Fruit fly (Drosophila melanogaster) whole organism, embryonic: ENCODE measurements around the gene CG10674.

Experiments
- Bgb ChIP-seq: fragments of 200-800 bp; sonication (Bioruptor generic); IDR thresholded peaks from 2 replicates; pipeline ENCODE4 v1.3.6; 2022; ENCODE audit warnings: missing biosample characterization, missing genetic modification characterization; ENCODE audit not compliant: partially characterized antibody
- Blimp-1 ChIP-seq: fragments of 200-800 bp; sonication (Bioruptor generic); optimal IDR thresholded peaks from 3 replicates; lab custom pipeline; 2018; ENCODE audit warnings: missing biosample characterization, missing genetic modification characterization, mild to moderate bottlenecking, moderate library complexity, missing genetic modification reagents
- CG10431 ChIP-seq: fragments of 200-800 bp; sonication (Bioruptor generic); optimal IDR thresholded peaks from 3 replicates; lab custom pipeline; 2018; ENCODE audit warnings: missing biosample characterization, mild to moderate bottlenecking, missing genetic modification characterization
- CG10462 ChIP-seq: fragments of 200-800 bp; sonication (Bioruptor generic); optimal IDR thresholded peaks from 2 replicates; lab custom pipeline; 2016; ENCODE audit warnings: missing biosample characterization, missing genetic modification characterization
- CG11696 ChIP-seq: fragments of 200-800 bp; sonication (Bioruptor generic); IDR thresholded peaks from 2 replicates; pipeline ENCODE4 v1.3.6; 2022; ENCODE audit warnings: missing biosample characterization, missing genetic modification characterization
- CG12219 ChIP-seq: fragments of 200-800 bp; sonication (Bioruptor generic); optimal IDR thresholded peaks from 3 replicates; lab custom pipeline; 2018; ENCODE audit warnings: missing biosample characterization, mild to moderate bottlenecking, missing genetic modification characterization
- CG13287 ChIP-seq: fragments of 200-800 bp; sonication (Bioruptor generic); IDR thresholded peaks from 2 replicates; pipeline ENCODE4 v1.3.6; 2022; ENCODE audit warnings: missing biosample characterization, missing genetic modification characterization; ENCODE audit not compliant: partially characterized antibody
- CG14441 ChIP-seq: fragments of 200-800 bp; sonication (Bioruptor generic); IDR thresholded peaks from 2 replicates; pipeline ENCODE4 v1.3.6; 2022; ENCODE audit warnings: missing biosample characterization, missing genetic modification characterization
- CG16815 ChIP-seq: fragments of 200-800 bp; sonication (Bioruptor generic); optimal IDR thresholded peaks from 3 replicates; lab custom pipeline; 2017; ENCODE audit warnings: missing biosample characterization, mild to moderate bottlenecking, missing genetic modification characterization
- CG17568 ChIP-seq: fragments of 200-800 bp; sonication (Bioruptor generic); optimal IDR thresholded peaks from 2 replicates; lab custom pipeline; 2018; ENCODE audit warnings: missing biosample characterization, mild to moderate bottlenecking, missing genetic modification characterization, moderate library complexity
- CG18764 ChIP-seq: fragments of 200-800 bp; sonication (Bioruptor generic); optimal IDR thresholded peaks from 3 replicates; lab custom pipeline; 2016; ENCODE audit warnings: missing biosample characterization, missing genetic modification characterization
- CG2120 ChIP-seq: fragments of 200-800 bp; sonication (Bioruptor generic); optimal IDR thresholded peaks from 3 replicates; lab custom pipeline; 2016; ENCODE audit warnings: missing biosample characterization, missing genetic modification characterization
- CG2712 ChIP-seq: fragments of 200-800 bp; optimal IDR thresholded peaks from 3 replicates; lab custom pipeline; 2019; ENCODE audit warnings: missing biosample characterization, mild to moderate bottlenecking, missing genetic modification characterization, moderate library complexity
- CG31388 ChIP-seq: fragments of 200-800 bp; sonication (Bioruptor generic); optimal IDR thresholded peaks from 2 replicates; lab custom pipeline; 2016; ENCODE audit warnings: missing biosample characterization, missing genetic modification characterization
- CG3281 ChIP-seq: fragments of 200-800 bp; sonication (Bioruptor generic); optimal IDR thresholded peaks from 3 replicates; lab custom pipeline; 2017; ENCODE audit warnings: missing biosample characterization, mild to moderate bottlenecking, missing genetic modification characterization
- CG3726 ChIP-seq: fragments of 200-800 bp; sonication (Bioruptor generic); IDR thresholded peaks from 3 replicates; pipeline ENCODE4, ENCODE4 v1.3.6; 2022; ENCODE audit warnings: missing biosample characterization, missing genetic modification characterization
- CG42726 ChIP-seq: fragments of 200-800 bp; sonication (Bioruptor generic); IDR thresholded peaks from 2 replicates; pipeline ENCODE4 v1.3.6; 2022; ENCODE audit warnings: missing biosample characterization, missing genetic modification characterization; ENCODE audit not compliant: partially characterized antibody
- CG6683 ChIP-seq: fragments of 200-800 bp; sonication (Bioruptor generic); optimal IDR thresholded peaks from 2 replicates; lab custom pipeline; 2017; ENCODE audit warnings: missing biosample characterization, mild to moderate bottlenecking, missing genetic modification characterization, missing genetic modification reagents
- CG6689 ChIP-seq: fragments of 200-800 bp; sonication (Bioruptor generic); IDR thresholded peaks from 2 replicates; pipeline ENCODE4 v1.3.6; 2022; ENCODE audit warnings: missing biosample characterization, missing genetic modification characterization
- CG7271 ChIP-seq: fragments of 200-800 bp; sonication (Bioruptor generic); optimal IDR thresholded peaks from 2 replicates; lab custom pipeline; 2018; ENCODE audit warnings: missing biosample characterization, mild to moderate bottlenecking, missing genetic modification characterization, moderate library complexity
- CG7745 ChIP-seq: fragments of 200-800 bp; sonication (Bioruptor generic); optimal IDR thresholded peaks from 2 replicates; lab custom pipeline; 2018; ENCODE audit warnings: missing biosample characterization, mild to moderate bottlenecking, missing genetic modification characterization, moderate library complexity
- CG7839 ChIP-seq: fragments of 200-800 bp; sonication (Bioruptor generic); optimal IDR thresholded peaks from 3 replicates; lab custom pipeline; 2018; ENCODE audit warnings: missing biosample characterization, mild to moderate bottlenecking, missing genetic modification characterization, moderate library complexity
- CG8281 ChIP-seq: fragments of 200-800 bp; sonication (Bioruptor generic); optimal IDR thresholded peaks from 2 replicates; lab custom pipeline; 2018; ENCODE audit warnings: missing biosample characterization, mild to moderate bottlenecking, missing genetic modification characterization, moderate library complexity
- CG8359 ChIP-seq: fragments of 200-800 bp; sonication (Bioruptor generic); optimal IDR thresholded peaks from 2 replicates; lab custom pipeline; 2017; ENCODE audit warnings: missing biosample characterization, mild to moderate bottlenecking, missing genetic modification characterization, borderline replicate concordance
- CG8765 ChIP-seq: fragments of 200-800 bp; sonication (Bioruptor generic); IDR thresholded peaks from 2 replicates; pipeline ENCODE4 v1.3.6; 2022; ENCODE audit warnings: missing biosample characterization, missing genetic modification characterization
- CoRest ChIP-seq: fragments of 200-800 bp; sonication (Bioruptor generic); optimal IDR thresholded peaks from 3 replicates; lab custom pipeline; 2018; ENCODE audit warnings: missing biosample characterization, mild to moderate bottlenecking, missing genetic modification characterization, moderate library complexity
- Dip2 ChIP-seq: fragments of 200-800 bp; sonication (Bioruptor generic); IDR thresholded peaks from 2 replicates; pipeline ENCODE4 v1.3.6; 2022; ENCODE audit warnings: missing biosample characterization, missing genetic modification characterization
- Dll ChIP-seq: fragments of 200-800 bp; sonication (Bioruptor generic); IDR thresholded peaks from 4 replicates; pipeline ENCODE4 v1.3.6; 2022; ENCODE audit warnings: missing biosample characterization, missing genetic modification characterization; ENCODE audit not compliant: partially characterized antibody
- Gug ChIP-seq: fragments of 200-800 bp; sonication (Bioruptor generic); IDR thresholded peaks from 4 replicates; pipeline ENCODE4 v1.3.6; 2022; ENCODE audit warnings: missing biosample characterization, missing genetic modification characterization
- Hand ChIP-seq: fragments of 200-800 bp; sonication (Bioruptor generic); optimal IDR thresholded peaks from 2 replicates; lab custom pipeline; 2017; ENCODE audit warnings: mild to moderate bottlenecking, missing biosample characterization, missing genetic modification reagents, missing genetic modification characterization
- HmgD ChIP-seq: fragments of 200-800 bp; sonication (Bioruptor generic); optimal IDR thresholded peaks from 3 replicates; lab custom pipeline; 2016; ENCODE audit warnings: missing biosample characterization, missing genetic modification characterization
- Max ChIP-seq: fragments of 200-800 bp; sonication (Bioruptor generic); optimal IDR thresholded peaks from 2 replicates; lab custom pipeline; 2016; ENCODE audit warnings: missing biosample characterization, mild to moderate bottlenecking, missing genetic modification characterization
- NFAT ChIP-seq: fragments of 200-800 bp; sonication (Bioruptor generic); IDR thresholded peaks from 2 replicates; pipeline ENCODE4 v1.3.6; 2022; ENCODE audit warnings: missing biosample characterization, missing genetic modification characterization
- Xrp1 ChIP-seq: fragments of 200-800 bp; sonication (Bioruptor generic); IDR thresholded peaks from 2 replicates; pipeline ENCODE4 v1.3.6; 2022; ENCODE audit warnings: missing biosample characterization, missing genetic modification characterization
- emc ChIP-seq: fragments of 200-800 bp; sonication (Bioruptor generic); optimal IDR thresholded peaks from 2 replicates; lab custom pipeline; 2016; ENCODE audit warnings: missing biosample characterization, missing genetic modification characterization
- eve ChIP-seq, 2 experiments: fragments of >200 bp; optimal IDR thresholded peaks; 2 replicates each; lab custom pipeline; 2017; ENCODE audit warnings: missing biosample characterization in 2 of 2, missing genetic modification characterization in 2 of 2
- ewg ChIP-seq: fragments of 200-800 bp; sonication (Bioruptor generic); optimal IDR thresholded peaks from 3 replicates; lab custom pipeline; 2017; ENCODE audit warnings: mild to moderate bottlenecking, missing biosample characterization, missing genetic modification reagents, missing genetic modification characterization
- fd3F ChIP-seq: fragments of 200-800 bp; sonication (Bioruptor generic); optimal IDR thresholded peaks from 2 replicates; lab custom pipeline; 2018; ENCODE audit warnings: missing biosample characterization, mild to moderate bottlenecking, missing genetic modification characterization, moderate library complexity
- fru ChIP-seq: fragments of >200 bp; optimal IDR thresholded peaks from 2 replicates; lab custom pipeline; 2017
- h ChIP-seq: fragments of >200 bp; optimal IDR thresholded peaks from 2 replicates; lab custom pipeline; 2017
- kay ChIP-seq: fragments of 200-800 bp; sonication (Bioruptor generic); optimal IDR thresholded peaks from 2 replicates; lab custom pipeline; 2016; ENCODE audit warnings: missing biosample characterization, missing genetic modification characterization
- phol ChIP-seq: fragments of 200-800 bp; sonication (Bioruptor generic); optimal IDR thresholded peaks from 3 replicates; lab custom pipeline; 2018; ENCODE audit warnings: missing biosample characterization, mild to moderate bottlenecking, missing genetic modification characterization, moderate library complexity
- prd ChIP-seq, 3 experiments: fragments of >200 bp in 2 of 3; fragments of 200-800 bp in 1 of 3; sonication (Bioruptor generic) in 1 of 3; optimal IDR thresholded peaks in 2 of 3; IDR thresholded peaks in 1 of 3; 2 replicates in 2 of 3; 3 replicates in 1 of 3; pipeline versions ENCODE4 v1.3.6 to Lab custom; 2017 to 2022; ENCODE audit warnings: missing biosample characterization in 1 of 3, missing genetic modification characterization in 1 of 3
- run ChIP-seq: fragments of 200-800 bp; sonication (Bioruptor generic); optimal IDR thresholded peaks from 3 replicates; lab custom pipeline; 2018; ENCODE audit warnings: missing biosample characterization, mild to moderate bottlenecking, missing genetic modification characterization
- slbo ChIP-seq: fragments of 200-800 bp; sonication (Bioruptor generic); IDR thresholded peaks from 2 replicates; pipeline ENCODE4 v1.3.6; 2022; ENCODE audit warnings: missing biosample characterization, missing genetic modification characterization
- stc ChIP-seq: fragments of 200-800 bp; sonication (Bioruptor generic); IDR thresholded peaks from 2 replicates; pipeline ENCODE4 v1.3.6; 2022; ENCODE audit warnings: missing biosample characterization, missing genetic modification characterization
- tup ChIP-seq: fragments of 200-800 bp; sonication (Bioruptor generic); optimal IDR thresholded peaks from 2 replicates; lab custom pipeline; 2016; ENCODE audit warnings: missing biosample characterization, mild to moderate bottlenecking, missing genetic modification characterization, moderate library complexity
- unc-4 ChIP-seq: fragments of 200-800 bp; sonication (Bioruptor generic); IDR thresholded peaks from 2 replicates; pipeline ENCODE4 v1.3.6; 2022; ENCODE audit warnings: missing biosample characterization, missing genetic modification characterization; ENCODE audit not compliant: partially characterized antibody
- wek ChIP-seq: fragments of 200-800 bp; sonication (Bioruptor generic); optimal IDR thresholded peaks from 3 replicates; lab custom pipeline; 2018; ENCODE audit warnings: missing biosample characterization, mild to moderate bottlenecking, missing genetic modification characterization, moderate library complexity

The CG10674 gene

DNA sequence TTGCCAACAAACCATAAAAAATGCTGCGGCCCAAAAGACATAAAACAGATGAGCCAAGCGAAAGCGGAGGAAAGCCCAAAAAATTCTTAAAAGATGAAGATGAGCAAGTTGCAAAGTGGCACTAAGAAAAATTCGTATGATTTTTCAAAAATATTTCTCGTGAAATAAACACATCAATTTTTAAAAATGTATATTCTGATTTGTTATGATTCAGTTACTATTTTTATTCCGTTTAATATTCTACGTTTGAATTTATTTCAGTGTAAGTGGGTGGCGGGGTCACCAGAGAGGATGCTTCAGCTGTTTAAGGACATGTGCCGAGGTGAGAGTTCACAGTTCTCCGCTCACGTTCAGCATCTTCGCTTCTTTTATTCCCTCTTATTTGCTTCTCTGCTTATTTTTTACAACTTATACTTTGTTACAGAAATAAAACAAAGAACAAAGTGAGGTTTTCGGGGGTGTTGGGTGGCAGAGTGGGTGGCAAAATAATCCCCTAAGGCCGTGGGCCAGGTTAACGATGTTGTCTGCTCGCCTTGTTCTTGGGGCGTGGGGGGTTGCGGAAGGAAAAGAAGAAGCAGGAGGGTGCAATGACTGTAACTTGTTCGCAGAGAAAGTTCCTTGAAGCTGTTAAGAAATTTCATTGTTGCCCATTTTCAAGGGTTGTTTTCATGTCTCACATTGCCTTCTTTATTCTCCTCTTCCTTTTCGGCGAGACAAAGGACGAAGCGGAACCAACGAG is 46.3 kb upstream of the CG10674 start (continued):
- TF ChIP-seq fd3F (GFP tag; lab: Kevin White, UChicago), result peak; percentile 19
- TF ChIP-seq Max (GFP tag; lab: Kevin White, UChicago), result no peak
- no peak for TF ChIP-seq CG31388 (GFP tag; lab: Kevin White, UChicago)
- no peak for TF ChIP-seq CG8359
- TF ChIP-seq CG2120 (GFP tag; lab: Kevin White, UChicago), result peak; percentile 65
- no peak for TF ChIP-seq CG16815
- peak; percentile 52 for TF ChIP-seq CG6689
- TF ChIP-seq CG3281 (GFP tag; lab: Kevin White, UChicago), result peak; percentile 51
- no peak for TF ChIP-seq CG42726 (GFP tag; lab: Robert Waterston, UW)
- peak in 1 of 2 experiments; percentile 49 for TF ChIP-seq eve (GFP tag; optimal IDR thresholded peaks at IDR 0.05; lab: Kevin White, UChicago)
- TF ChIP-seq wek (GFP tag; lab: Kevin White, UChicago), result no peak
- TF ChIP-seq phol (tag; lab: Kevin White, UChicago), result peak; percentile 38
- no peak for TF ChIP-seq Gug (GFP tag; lab: Robert Waterston, UW)
- peak; percentile 59 for TF ChIP-seq CG7839 (tag; lab: Kevin White, UChicago)
- peak; percentile 70 for TF ChIP-seq slbo (GFP tag; lab: Robert Waterston, UW)
- peak; percentile 31 for TF ChIP-seq CG6683 (GFP tag; lab: Kevin White, UChicago)
- no peak for TF ChIP-seq CG7745 (tag; lab: Kevin White, UChicago)
- TF ChIP-seq run (tag; lab: Kevin White, UChicago), result no peak
- no peak for TF ChIP-seq CG7271 (tag; lab: Kevin White, UChicago)
- no peak for TF ChIP-seq CG10431 (GFP tag; lab: Kevin White, UChicago)
- TF ChIP-seq Hand, result peak; percentile 69
- TF ChIP-seq tup (GFP tag; lab: Kevin White, UChicago), result no peak
- TF ChIP-seq CG8765 (GFP tag; lab: Robert Waterston, UW), result no peak
- peak; percentile 36 for TF ChIP-seq CoRest (tag; lab: Kevin White, UChicago)
- TF ChIP-seq CG3726 (GFP tag; lab: Robert Waterston, UW), result no peak
- TF ChIP-seq CG2712, result peak; percentile 57
- no peak for TF ChIP-seq emc
- no peak for TF ChIP-seq fru
- TF ChIP-seq ewg (GFP tag; lab: Kevin White, UChicago), result peak; percentile 24
- no peak for TF ChIP-seq Bgb (GFP tag; lab: Robert Waterston, UW)
- TF ChIP-seq CG18764, result no peak
- TF ChIP-seq CG13287 (GFP tag; lab: Robert Waterston, UW), result no peak
- peak; percentile 59; the same call in 1 of the 2 replicates for TF ChIP-seq Xrp1 (GFP tag; lab: Robert Waterston, UW)
- no peak for TF ChIP-seq CG10462 (GFP tag; lab: Kevin White, UChicago)
- TF ChIP-seq NFAT (GFP tag; lab: Robert Waterston, UW), result no peak
- no peak for TF ChIP-seq Dip2
- TF ChIP-seq prd (optimal IDR thresholded peaks at IDR 0.05; lab: Kevin White, UChicago), result no peak
- no peak for TF ChIP-seq prd (GFP tag; IDR thresholded peaks at IDR 0.05; lab: Robert Waterston, UW)
- no peak for TF ChIP-seq CG8281 (tag; lab: Kevin White, UChicago)
- no peak for TF ChIP-seq stc (GFP tag; lab: Robert Waterston, UW)
- TF ChIP-seq kay (GFP tag; lab: Kevin White, UChicago), result no peak
- no peak for TF ChIP-seq HmgD (GFP tag; lab: Kevin White, UChicago)
- peak; percentile 41 for TF ChIP-seq Blimp-1 (GFP tag; lab: Kevin White, UChicago)
- no peak for TF ChIP-seq CG17568 (GFP tag; lab: Kevin White, UChicago)
- no peak for TF ChIP-seq CG11696 (GFP tag; lab: Robert Waterston, UW)
- TF ChIP-seq h, result no peak
- no peak for TF ChIP-seq unc-4 (GFP tag; lab: Robert Waterston, UW)
- peak; percentile 46; the same call in 1 of the 2 replicates for TF ChIP-seq CG14441 (GFP tag; lab: Robert Waterston, UW)
- TF ChIP-seq CG12219, result peak; percentile 12
- TF ChIP-seq Dll (GFP tag; lab: Robert Waterston, UW), result no peak
